Fruit fly (Drosophila melanogaster): ENCODE data around the gene CG46399.

Gene CG46399

DNA sequence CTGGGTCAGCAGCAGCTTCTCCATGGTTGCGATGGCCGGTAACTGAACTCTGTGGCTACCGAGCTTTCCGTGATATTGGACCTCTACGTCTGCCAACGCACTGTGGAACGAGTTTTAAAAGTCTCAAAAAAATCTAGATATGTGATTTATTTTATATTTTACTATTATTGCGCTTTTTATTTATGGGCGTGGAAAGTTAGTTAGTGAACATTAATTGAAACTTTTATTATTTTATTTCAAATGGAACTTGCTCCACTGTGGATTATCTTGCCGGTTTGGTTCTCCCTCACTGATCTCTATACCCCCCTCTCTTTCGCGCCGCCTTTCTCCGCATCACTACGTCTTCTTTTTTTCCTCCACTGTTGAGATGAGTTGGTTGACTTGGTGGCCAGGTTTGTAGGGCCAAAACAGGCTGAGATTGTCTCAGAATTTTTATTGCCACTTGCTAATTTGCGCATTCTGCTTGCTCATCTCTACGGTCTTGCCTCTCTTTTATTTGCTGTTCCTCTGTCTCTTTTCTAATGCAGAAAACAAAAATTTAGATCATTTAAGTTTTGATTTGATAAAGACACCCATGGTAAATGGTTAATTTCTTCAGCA, 10.2 kb upstream of the CG46399 start, which contains the start of gene CG9522 (continued):
- no peak for TF ChIP-seq CG10565 (GFP tag; optimal IDR thresholded peaks at IDR 0.05)
- peak; percentile 3 for TF ChIP-seq zfh2 (GFP tag; optimal IDR thresholded peaks at IDR 0.05)
- no peak for TF ChIP-seq schlank (tag; optimal IDR thresholded peaks at IDR 0.05)
- TF ChIP-seq mirr (GFP tag; optimal IDR thresholded peaks at IDR 0.05) = no peak
- TF ChIP-seq Atf6 (GFP tag; IDR thresholded peaks at IDR 0.05) = peak; percentile 80
- 0 out of 2 replicates have a peak, but pooled peaks have one; percentile 44 for TF ChIP-seq CG32767 (GFP tag; IDR thresholded peaks at IDR 0.05)
- no peak for TF ChIP-seq pros (GFP tag; optimal IDR thresholded peaks at IDR 0.05)
- TF ChIP-seq CG3281 (GFP tag; optimal IDR thresholded peaks at IDR 0.05) = peak; percentile 58
- TF ChIP-seq vfl (GFP tag; optimal IDR thresholded peaks at IDR 0.05) = no peak
- TF ChIP-seq Spps (tag; optimal IDR thresholded peaks at IDR 0.05) = peak; percentile 79
- TF ChIP-seq CG18599 (GFP tag; optimal IDR thresholded peaks at IDR 0.05) = peak; percentile 71
- TF ChIP-seq bcd (GFP tag; optimal IDR thresholded peaks at IDR 0.05) = peak; percentile 72
- peak; percentile 75 for TF ChIP-seq CG4820 (GFP tag; optimal IDR thresholded peaks at IDR 0.05)
- peak; percentile 60; the same call in 1 of the 2 replicates for TF ChIP-seq CG11696 (GFP tag; IDR thresholded peaks at IDR 0.05)
- no peak for TF ChIP-seq jing (GFP tag; optimal IDR thresholded peaks at IDR 0.05)
- TF ChIP-seq nerfin-1 (tag; optimal IDR thresholded peaks at IDR 0.05) = peak; percentile 61
- no peak for TF ChIP-seq NC2α (GFP tag; optimal IDR thresholded peaks at IDR 0.05)
- TF ChIP-seq CG6683 (GFP tag; optimal IDR thresholded peaks at IDR 0.05) = peak; percentile 36
- no peak for TF ChIP-seq Atf-2 (GFP tag; optimal IDR thresholded peaks at IDR 0.05)
- peak; percentile 82 for TF ChIP-seq sim (GFP tag; IDR thresholded peaks at IDR 0.05)
- TF ChIP-seq tna (GFP tag; IDR thresholded peaks at IDR 0.05; ENCODE audit: partially characterized antibody) = no peak
- peak; percentile 91 for TF ChIP-seq ci (GFP tag; IDR thresholded peaks at IDR 0.05)
- no peak for TF ChIP-seq Dref (GFP tag; IDR thresholded peaks at IDR 0.05)
- no peak for TF ChIP-seq Scr (GFP tag; IDR thresholded peaks at IDR 0.05; ENCODE audit: partially characterized antibody)
- TF ChIP-seq nmo (GFP tag; optimal IDR thresholded peaks at IDR 0.05) = peak; percentile 79
- peak; percentile 75 for TF ChIP-seq CG8924 (tag; optimal IDR thresholded peaks at IDR 0.05)
- peak; percentile 33 for TF ChIP-seq CG12299 (tag; optimal IDR thresholded peaks at IDR 0.05)
- no peak for TF ChIP-seq Bdp1 (GFP tag; optimal IDR thresholded peaks at IDR 0.05)
- peak; percentile 43; the same call in 1 of the 2 replicates for TF ChIP-seq E2f2 (GFP tag; IDR thresholded peaks at IDR 0.05)
- TF ChIP-seq CG17802 (tag; optimal IDR thresholded peaks at IDR 0.05) = peak; percentile 49
- peak; percentile 61 for TF ChIP-seq CG2120 (GFP tag; optimal IDR thresholded peaks at IDR 0.05)
- TF ChIP-seq Bgb (GFP tag; IDR thresholded peaks at IDR 0.05; ENCODE audit: partially characterized antibody) = no peak
- TF ChIP-seq NfI (GFP tag; optimal IDR thresholded peaks at IDR 0.05) = peak; percentile 46
- no peak for TF ChIP-seq insv (GFP tag; optimal IDR thresholded peaks at IDR 0.05)
- peak; percentile 53; the same call in 1 of the 2 replicates for TF ChIP-seq seq (GFP tag; IDR thresholded peaks at IDR 0.05)
- peak; percentile 40 for TF ChIP-seq CG10654 (GFP tag; optimal IDR thresholded peaks at IDR 0.05)
- 0 out of 2 replicates have a peak, but pooled peaks have one; percentile 36 for TF ChIP-seq CG4360 (GFP tag; IDR thresholded peaks at IDR 0.05)
- TF ChIP-seq chn (GFP tag; optimal IDR thresholded peaks at IDR 0.05) = peak; percentile 49
- peak; percentile 51 for TF ChIP-seq Nf-YB (GFP tag; optimal IDR thresholded peaks at IDR 0.05)
- 0 out of 2 replicates have a peak, but pooled peaks have one; percentile 40 for TF ChIP-seq dimm (GFP tag; IDR thresholded peaks at IDR 0.05)
- TF ChIP-seq gt (GFP tag; IDR thresholded peaks at IDR 0.05) = no peak
- TF ChIP-seq fru (optimal IDR thresholded peaks at IDR 0.05) = no peak
- TF ChIP-seq nerfin-2 (GFP tag; IDR thresholded peaks at IDR 0.05; ENCODE audit: partially characterized antibody) = no peak
- no peak for TF ChIP-seq CG8478 (optimal IDR thresholded peaks at IDR 0.05)
- TF ChIP-seq da (GFP tag; optimal IDR thresholded peaks at IDR 0.05) = no peak
- TF ChIP-seq CG5245 (GFP tag; optimal IDR thresholded peaks at IDR 0.05) = peak; percentile 44
- TF ChIP-seq ara (GFP tag; IDR thresholded peaks at IDR 0.05) = peak; percentile 75
- peak; percentile 73 for TF ChIP-seq tap (tag; optimal IDR thresholded peaks at IDR 0.05)
- peak; percentile 10 for TF ChIP-seq Abd-B (GFP tag; optimal IDR thresholded peaks at IDR 0.05)
- no peak for TF ChIP-seq CG11398 (GFP tag; optimal IDR thresholded peaks at IDR 0.05)
- no peak for TF ChIP-seq psq (GFP tag; optimal IDR thresholded peaks at IDR 0.05)
